Worm (Caenorhabditis elegans) whole organism, mixed stage, embryonic: ENCODE results near the gene H08J19.1.

Experiments used
- M03D4.4 ChIP-seq: sonication (generic microtip); optimal IDR thresholded peaks from 2 replicates; lab custom pipeline; 2017; ENCODE audit warnings: mild to moderate bottlenecking, missing genetic modification characterization, missing compliant biosample characterization
- blmp-1 ChIP-seq: fragments of 150-350 bp; optimal IDR thresholded peaks from 2 replicates; lab custom pipeline; 2014; ENCODE audit warnings: missing biosample characterization, missing genetic modification characterization
- ceh-39 ChIP-seq: fragments of 150-350 bp; optimal IDR thresholded peaks from 2 replicates; lab custom pipeline; 2014; ENCODE audit warnings: missing biosample characterization, missing genetic modification characterization
- ceh-43 ChIP-seq: fragments of 200-800 bp; sonication (Bioruptor generic); optimal IDR thresholded peaks from 2 replicates; lab custom pipeline; 2018; ENCODE audit warnings: mild to moderate bottlenecking, missing genetic modification characterization, moderate library complexity, missing compliant biosample characterization
- ces-1 ChIP-seq: fragments of 150-350 bp; optimal IDR thresholded peaks from 2 replicates; lab custom pipeline; 2014; ENCODE audit warnings: missing biosample characterization, missing genetic modification reagents, missing genetic modification characterization
- cnd-1 ChIP-seq: fragments of 200-800 bp; sonication (Bioruptor generic); optimal IDR thresholded peaks from 2 replicates; lab custom pipeline; 2018; ENCODE audit warnings: mild to moderate bottlenecking, missing genetic modification characterization, missing compliant biosample characterization
- elt-1 ChIP-seq: sonication (generic microtip); optimal IDR thresholded peaks from 2 replicates; lab custom pipeline; 2017; ENCODE audit warnings: missing genetic modification characterization, mild to moderate bottlenecking, missing compliant biosample characterization, antibody characterized with exemption, moderate library complexity, borderline replicate concordance; ENCODE audit not compliant: insufficient read depth
- elt-3 ChIP-seq: fragments of 150-350 bp; optimal IDR thresholded peaks from 2 replicates; lab custom pipeline; 2014; ENCODE audit warnings: missing biosample characterization, missing genetic modification characterization
- flh-1 ChIP-seq: fragments of 200-800 bp; sonication (Bioruptor generic); optimal IDR thresholded peaks from 2 replicates; lab custom pipeline; 2018; ENCODE audit warnings: mild to moderate bottlenecking, missing genetic modification characterization, moderate library complexity, missing compliant biosample characterization
- ham-2 ChIP-seq: fragments of 200-800 bp; sonication (Bioruptor generic); optimal IDR thresholded peaks from 2 replicates; lab custom pipeline; 2018; ENCODE audit warnings: mild to moderate bottlenecking, missing genetic modification characterization, missing compliant biosample characterization
- hlh-1 ChIP-seq: fragments of 150-350 bp; optimal IDR thresholded peaks from 2 replicates; lab custom pipeline; 2014; ENCODE audit warnings: missing biosample characterization, missing genetic modification reagents, missing genetic modification characterization
- lin-13 ChIP-seq: fragments of 150-350 bp; optimal IDR thresholded peaks from 2 replicates; lab custom pipeline; 2014; ENCODE audit warnings: missing biosample characterization, missing genetic modification characterization
- lin-32 ChIP-seq: fragments of 200-800 bp; sonication (Bioruptor generic); optimal IDR thresholded peaks from 2 replicates; lab custom pipeline; 2018; ENCODE audit warnings: mild to moderate bottlenecking, missing genetic modification characterization, missing compliant biosample characterization
- lsy-2 ChIP-seq: fragments of 150-350 bp; optimal IDR thresholded peaks from 2 replicates; lab custom pipeline; 2014; ENCODE audit warnings: missing biosample characterization, missing genetic modification characterization
- mab-5 ChIP-seq: fragments of 150-350 bp; optimal IDR thresholded peaks from 2 replicates; lab custom pipeline; 2014; ENCODE audit warnings: missing biosample characterization, missing genetic modification characterization
- mep-1 ChIP-seq: fragments of 150-350 bp; optimal IDR thresholded peaks from 2 replicates; lab custom pipeline; 2017; ENCODE audit warnings: missing biosample characterization, missing genetic modification reagents, missing genetic modification characterization, inconsistent platforms
- nhr-12 ChIP-seq: fragments of 150-350 bp; optimal IDR thresholded peaks from 2 replicates; lab custom pipeline; 2014; ENCODE audit warnings: missing biosample characterization, missing genetic modification characterization
- nhr-237 ChIP-seq: fragments of 150-350 bp; optimal IDR thresholded peaks from 2 replicates; lab custom pipeline; 2014; ENCODE audit warnings: missing biosample characterization, missing genetic modification characterization
- nhr-28 ChIP-seq: fragments of 150-350 bp; optimal IDR thresholded peaks from 2 replicates; lab custom pipeline; 2014; ENCODE audit warnings: missing biosample characterization, missing genetic modification characterization
- pha-4 ChIP-seq: fragments of 150-350 bp; optimal IDR thresholded peaks from 2 replicates; lab custom pipeline; 2018; ENCODE audit warnings: missing biosample characterization, missing genetic modification reagents, missing genetic modification characterization
- snpc-4 ChIP-seq: fragments of 150-350 bp; optimal IDR thresholded peaks from 2 replicates; lab custom pipeline; 2014; ENCODE audit warnings: missing biosample characterization, missing genetic modification characterization
- sptf-1 ChIP-seq: sonication (generic microtip); optimal IDR thresholded peaks from 2 replicates; lab custom pipeline; 2017; ENCODE audit warnings: mild to moderate bottlenecking, missing genetic modification characterization, moderate library complexity, missing compliant biosample characterization
- tbx-8 ChIP-seq: fragments of 200-800 bp; sonication (Bioruptor generic); optimal IDR thresholded peaks from 2 replicates; lab custom pipeline; 2018; ENCODE audit warnings: mild to moderate bottlenecking, missing genetic modification characterization, moderate library complexity, missing compliant biosample characterization
- unc-120 ChIP-seq: sonication (generic microtip); optimal IDR thresholded peaks from 2 replicates; lab custom pipeline; 2017; ENCODE audit warnings: missing genetic modification characterization, missing compliant biosample characterization; ENCODE audit not compliant: poor library complexity, severe bottlenecking
- unc-39 ChIP-seq: fragments of 150-350 bp; optimal IDR thresholded peaks from 2 replicates; lab custom pipeline; 2014; ENCODE audit warnings: missing biosample characterization, missing genetic modification characterization
- unc-62 ChIP-seq: fragments of 150-350 bp; optimal IDR thresholded peaks from 2 replicates; lab custom pipeline; 2014; ENCODE audit warnings: missing biosample characterization, missing genetic modification reagents, missing genetic modification characterization
- zip-8 ChIP-seq: fragments of 150-350 bp; optimal IDR thresholded peaks from 2 replicates; lab custom pipeline; 2014; ENCODE audit warnings: missing biosample characterization, missing genetic modification characterization
- ztf-11 ChIP-seq: fragments of 150-350 bp; optimal IDR thresholded peaks from 2 replicates; lab custom pipeline; 2014; ENCODE audit warnings: missing biosample characterization, missing genetic modification characterization

The H08J19.1 gene

DNA sequence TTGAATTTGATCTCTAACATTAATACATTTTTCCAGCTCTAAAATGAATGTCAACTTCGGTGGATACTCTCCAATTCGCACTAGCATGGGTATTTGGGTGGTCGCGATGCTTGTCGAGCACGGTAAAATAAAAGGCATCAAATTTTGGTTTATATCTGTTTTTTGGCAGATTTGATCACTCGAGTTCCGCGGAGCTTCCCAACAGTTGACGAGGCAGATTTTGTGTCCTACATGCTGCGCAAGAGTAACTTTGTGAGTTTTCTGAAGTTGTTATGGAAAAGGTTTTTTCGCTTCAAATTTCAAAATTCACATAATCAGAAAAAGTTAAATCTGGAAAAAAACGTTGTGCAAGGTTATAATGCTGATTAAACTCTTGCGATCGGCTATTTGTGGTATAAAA, 1.4 kb upstream of the H08J19.1 start:
- TF ChIP-seq unc-120 (tag; lab: Kevin White, UChicago), result no peak

DNA sequence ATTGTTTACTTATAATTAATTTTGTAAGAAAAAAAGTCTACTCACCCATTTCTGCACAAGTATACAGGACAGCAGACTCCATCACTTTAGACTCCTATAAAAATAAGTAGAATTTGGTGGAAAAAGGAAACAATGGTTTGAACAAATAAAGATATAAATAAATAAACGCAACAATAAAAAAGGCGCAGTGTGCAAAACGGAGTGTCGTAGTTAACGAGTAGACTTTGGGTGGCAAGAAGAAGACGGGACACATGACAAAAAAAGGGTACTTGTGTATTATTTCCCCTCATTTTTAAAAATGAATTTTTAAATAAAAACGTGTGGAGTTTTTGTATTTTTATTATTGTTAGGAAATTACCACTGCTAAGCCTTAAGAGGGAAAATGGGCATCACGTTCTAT, 4.5 kb downstream of the H08J19.1 start, which contains the start of gene F59D12.5:
Gene F59D12.5 (minus strand): TSS at position 94 of the 400 bp plus-strand sequence.
- TF ChIP-seq ham-2 (no peak), blmp-1 (tag; lab: Kevin White, UChicago) (no peak), hlh-1 (tag; lab: Kevin White, UChicago) (no peak), zip-8 (tag; lab: Kevin White, UChicago) (no peak), ceh-43 (no peak)
- TF ChIP-seq, all 35 proteins: peak for 0

DNA sequence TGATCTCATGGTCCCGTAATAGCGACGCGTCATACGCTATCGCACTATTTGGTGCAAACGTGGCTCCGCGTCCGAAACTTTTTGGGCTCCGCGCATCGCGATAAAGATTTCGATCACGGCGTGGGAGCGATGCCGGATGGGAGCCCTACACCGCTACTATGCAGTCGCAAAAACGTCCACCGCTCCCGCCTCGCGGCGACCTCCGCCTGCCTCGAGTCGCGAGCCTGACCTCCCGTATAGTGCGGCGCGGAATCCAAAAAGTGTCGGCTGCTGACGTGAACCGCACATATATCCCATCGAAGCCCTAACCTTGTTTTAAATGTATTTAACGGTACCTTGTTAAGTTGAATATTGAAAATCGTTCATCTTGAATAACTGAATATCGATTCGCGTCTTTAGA, 7.7 kb downstream of the H08J19.1 start:
- TF ChIP-seq hlh-1 (tag; lab: Kevin White, UChicago) (no peak), flh-1 (no peak), lin-32 (GFP tag; lab: Kevin White, UChicago) (no peak), sptf-1 (tag; lab: Kevin White, UChicago) (no peak), unc-62 (GFP tag; lab: Kevin White, UChicago) (no peak), nhr-28 (tag; lab: Kevin White, UChicago) (no peak), pha-4 (tag; lab: Kevin White, UChicago) (no peak), ceh-43 (no peak), mep-1 (tag; lab: Kevin White, UChicago) (no peak), lsy-2 (no peak), blmp-1 (tag; lab: Kevin White, UChicago) (no peak), nhr-12 (tag; lab: Kevin White, UChicago) (no peak), lin-13 (tag; lab: Kevin White, UChicago) (no peak), ceh-39 (tag; lab: Kevin White, UChicago) (no peak), ham-2 (no peak)

ce11 chrX:15650919-15651420, 8.2 kb downstream of the H08J19.1 start, which contains the start of gene F59D12.3:
TSS of gene F59D12.3 (minus strand) at chrX:15650969.
- TF ChIP-seq cnd-1 (tag; lab: Kevin White, UChicago) (no peak), elt-1 (tag; lab: Kevin White, UChicago) (no peak)

DNA sequence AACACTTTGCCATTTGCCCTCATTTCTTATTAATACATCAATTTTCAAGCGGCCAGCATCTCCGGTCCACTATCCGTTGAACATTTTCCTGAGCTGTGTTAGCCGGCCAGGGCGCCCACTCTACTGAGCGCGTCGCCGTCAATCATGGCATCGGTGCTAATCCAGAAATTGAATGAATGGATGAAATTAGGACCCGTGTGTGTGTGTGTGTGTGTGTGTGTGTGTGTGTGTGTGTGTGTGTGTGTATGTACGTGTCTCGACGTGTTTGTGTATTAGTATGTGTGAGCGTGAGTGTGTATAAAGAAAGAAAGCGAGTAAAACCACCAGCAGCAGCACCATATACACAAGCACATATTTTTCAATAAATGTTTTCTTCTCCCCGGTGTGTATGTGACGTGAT, 10.5 kb downstream of the H08J19.1 start:
- TF ChIP-seq ces-1 (GFP tag; lab: Kevin White, UChicago) (peak; percentile 61), ztf-11 (no peak), M03D4.4 (tag; lab: Kevin White, UChicago) (peak; percentile 2), nhr-237 (tag; lab: Kevin White, UChicago) (no peak), cnd-1 (tag; lab: Kevin White, UChicago) (peak; percentile 27), blmp-1 (tag; lab: Kevin White, UChicago) (no peak), lin-32 (GFP tag; lab: Kevin White, UChicago) (peak; percentile 11), snpc-4 (tag; lab: Kevin White, UChicago) (no peak), sptf-1 (tag; lab: Kevin White, UChicago) (peak; percentile 12)
- TF ChIP-seq, all 35 proteins: peak for 5

ce11 chrX:15654969-15655368, 12.2 kb downstream of the H08J19.1 start:
- TF ChIP-seq cnd-1 (tag; lab: Kevin White, UChicago) (no peak), ces-1 (GFP tag; lab: Kevin White, UChicago) (no peak), ceh-39 (tag; lab: Kevin White, UChicago) (no peak), mep-1 (tag; lab: Kevin White, UChicago) (no peak), ham-2 (no peak), flh-1 (no peak), nhr-237 (tag; lab: Kevin White, UChicago) (no peak), unc-39 (no peak), hlh-1 (tag; lab: Kevin White, UChicago) (no peak), elt-3 (no peak), lin-32 (GFP tag; lab: Kevin White, UChicago) (no peak), tbx-8 (GFP tag; lab: Kevin White, UChicago) (no peak), mab-5 (no peak)
- TF ChIP-seq, all 35 proteins: peak for 0
